Worm (Caenorhabditis elegans) whole organism, L1 larva: Measurements from ENCODE around the gene F48B9.8.

ENCODE experiments used
- C04F5.9 ChIP-seq: sonication (generic microtip); optimal IDR thresholded peaks from 2 replicates; lab custom pipeline; 2016; ENCODE audit warnings: missing genetic modification characterization, missing compliant biosample characterization
- C16A3.4 ChIP-seq: fragments of 150-350 bp; optimal IDR thresholded peaks from 2 replicates; lab custom pipeline; 2014; ENCODE audit warnings: missing biosample characterization, missing genetic modification characterization
- C34B4.2 ChIP-seq: sonication (generic microtip); optimal IDR thresholded peaks from 2 replicates; lab custom pipeline; 2017; ENCODE audit warnings: mild to moderate bottlenecking, missing genetic modification characterization, missing compliant biosample characterization
- F16B12.6 ChIP-seq: fragments of 150-350 bp; optimal IDR thresholded peaks from 2 replicates; lab custom pipeline; 2014; ENCODE audit warnings: missing biosample characterization, missing genetic modification characterization
- Y116A8C.19 ChIP-seq: sonication (generic microtip); optimal IDR thresholded peaks from 2 replicates; lab custom pipeline; 2016; ENCODE audit warnings: missing compliant biosample characterization, missing genetic modification characterization, borderline replicate concordance
- alr-1 ChIP-seq: fragments of 200-800 bp; sonication (Bioruptor generic); optimal IDR thresholded peaks from 2 replicates; lab custom pipeline; 2018; ENCODE audit warnings: borderline replicate concordance, mild to moderate bottlenecking, missing genetic modification characterization, missing compliant biosample characterization
- aly-2 ChIP-seq: fragments of 150-350 bp; optimal IDR thresholded peaks from 2 replicates; lab custom pipeline; 2014; ENCODE audit warnings: missing biosample characterization, missing genetic modification characterization
- ama-1 ChIP-seq: fragments of 150-350 bp; optimal IDR thresholded peaks from 2 replicates; lab custom pipeline; 2014
- blmp-1 ChIP-seq: fragments of 150-350 bp; optimal IDR thresholded peaks from 2 replicates; lab custom pipeline; 2014; ENCODE audit warnings: missing biosample characterization, missing genetic modification characterization
- ceh-63 ChIP-seq: fragments of 200-800 bp; sonication (Bioruptor generic); optimal IDR thresholded peaks from 2 replicates; lab custom pipeline; 2018; ENCODE audit warnings: mild to moderate bottlenecking, missing genetic modification characterization, missing compliant biosample characterization
- ceh-8 ChIP-seq: fragments of 200-800 bp; sonication (Bioruptor generic); optimal IDR thresholded peaks from 2 replicates; lab custom pipeline; 2018; ENCODE audit warnings: mild to moderate bottlenecking, missing genetic modification characterization, moderate library complexity, missing compliant biosample characterization
- ceh-82 ChIP-seq, 3 experiments: fragments of 150-350 bp in 1 of 3; sonication (generic microtip) in 2 of 3; optimal IDR thresholded peaks; 2 replicates each; lab custom pipeline; 2014 to 2017; ENCODE audit warnings: missing biosample characterization in 3 of 3, missing genetic modification characterization in 3 of 3
- ceh-90 ChIP-seq: sonication (generic microtip); optimal IDR thresholded peaks from 2 replicates; lab custom pipeline; 2016; ENCODE audit warnings: missing genetic modification characterization, missing compliant biosample characterization
- dpl-1 ChIP-seq, 3 experiments: fragments of 150-350 bp in 2 of 3; sonication (generic microtip) in 1 of 3; optimal IDR thresholded peaks; 2 replicates each; lab custom pipeline; 2014 to 2017; ENCODE audit warnings: missing biosample characterization in 3 of 3, missing genetic modification characterization in 3 of 3, missing genetic modification reagents in 3 of 3
- dsc-1 ChIP-seq: sonication (generic microtip); optimal IDR thresholded peaks from 2 replicates; lab custom pipeline; 2016; ENCODE audit warnings: mild to moderate bottlenecking, missing genetic modification characterization, missing compliant biosample characterization
- efl-1 ChIP-seq, 4 experiments: fragments of 150-350 bp; optimal IDR thresholded peaks in 3 of 4; peaks in 1 of 4; 1 replicate in 1 of 4; 2 replicates in 3 of 4; lab custom pipeline; 2014; ENCODE audit warnings: missing biosample characterization in 2 of 4, missing genetic modification characterization in 2 of 4, missing genetic modification reagents in 2 of 4
- efl-3 ChIP-seq: fragments of 200-800 bp; sonication (Bioruptor generic); optimal IDR thresholded peaks from 2 replicates; lab custom pipeline; 2018; ENCODE audit warnings: mild to moderate bottlenecking, missing genetic modification characterization, missing compliant biosample characterization
- egl-27 ChIP-seq, 2 experiments: fragments of 150-350 bp in 1 of 2; sonication (generic microtip); optimal IDR thresholded peaks; 3 replicates each; lab custom pipeline; 2017 to 2018; ENCODE audit warnings: missing biosample characterization in 2 of 2, missing genetic modification characterization in 2 of 2, missing genetic modification reagents in 2 of 2
- ets-5 ChIP-seq: fragments of 200-800 bp; sonication (Bioruptor generic); IDR thresholded peaks from 2 replicates; pipeline ENCODE4 v1.3.6; 2022; ENCODE audit warnings: missing genetic modification characterization, missing compliant biosample characterization
- fkh-8 ChIP-seq: sonication (generic microtip); optimal IDR thresholded peaks from 2 replicates; lab custom pipeline; 2016; ENCODE audit warnings: mild to moderate bottlenecking, missing genetic modification characterization, missing compliant biosample characterization
- fos-1 ChIP-seq: fragments of 150-350 bp; optimal IDR thresholded peaks from 2 replicates; lab custom pipeline; 2014; ENCODE audit warnings: missing biosample characterization, missing genetic modification characterization
- grh-1 ChIP-seq: fragments of 200-800 bp; sonication (Bioruptor generic); IDR thresholded peaks from 2 replicates; pipeline ENCODE4 v1.3.6; 2022; ENCODE audit warnings: missing genetic modification reagents, missing genetic modification characterization, missing compliant biosample characterization
- hlh-4 ChIP-seq: sonication (generic microtip); optimal IDR thresholded peaks from 2 replicates; lab custom pipeline; 2016; ENCODE audit warnings: mild to moderate bottlenecking, missing genetic modification characterization, missing compliant biosample characterization
- irx-1 ChIP-seq: sonication (generic microtip); optimal IDR thresholded peaks from 2 replicates; lab custom pipeline; 2016; ENCODE audit warnings: missing genetic modification characterization, missing compliant biosample characterization
- isw-1 ChIP-seq: fragments of 200-800 bp; sonication (Bioruptor generic); IDR thresholded peaks from 2 replicates; pipeline ENCODE4 v1.3.6; 2022; ENCODE audit warnings: missing genetic modification characterization, missing compliant biosample characterization
- lin-13 ChIP-seq: fragments of 150-350 bp; optimal IDR thresholded peaks from 2 replicates; lab custom pipeline; 2014; ENCODE audit warnings: missing biosample characterization, missing genetic modification reagents, missing genetic modification characterization
- lin-14 ChIP-seq: fragments of 200-800 bp; sonication (Bioruptor generic); optimal IDR thresholded peaks from 2 replicates; lab custom pipeline; 2018; ENCODE audit warnings: mild to moderate bottlenecking, missing genetic modification characterization, moderate library complexity, missing compliant biosample characterization
- lin-15B ChIP-seq: fragments of 150-350 bp; sonication (generic microtip); optimal IDR thresholded peaks from 3 replicates; lab custom pipeline; 2014; ENCODE audit warnings: missing biosample characterization, missing genetic modification characterization
- lin-35 ChIP-seq, 2 experiments: fragments of 150-350 bp; optimal IDR thresholded peaks; 2 replicates each; lab custom pipeline; 2014; ENCODE audit warnings: missing biosample characterization in 2 of 2, missing genetic modification characterization in 2 of 2, missing genetic modification reagents in 2 of 2
- lir-3 ChIP-seq: sonication (generic microtip); optimal IDR thresholded peaks from 2 replicates; lab custom pipeline; 2016; ENCODE audit warnings: mild to moderate bottlenecking, missing genetic modification characterization, moderate library complexity, missing compliant biosample characterization; ENCODE audit not compliant: poor library complexity
- lsy-2 ChIP-seq, 2 experiments: fragments of 150-350 bp; optimal IDR thresholded peaks; 2 replicates each; lab custom pipeline; 2014; ENCODE audit warnings: missing biosample characterization in 2 of 2, missing genetic modification characterization in 2 of 2
- mdl-1 ChIP-seq, 2 experiments: fragments of 150-350 bp; optimal IDR thresholded peaks; 2 replicates each; lab custom pipeline; 2014 to 2017; ENCODE audit warnings: missing biosample characterization in 2 of 2, missing genetic modification characterization in 2 of 2, inconsistent platforms in 1 of 2
- mep-1 ChIP-seq: fragments of 150-350 bp; optimal IDR thresholded peaks from 2 replicates; lab custom pipeline; 2014; ENCODE audit warnings: missing biosample characterization, missing genetic modification characterization
- nhr-11 ChIP-seq: fragments of 150-350 bp; optimal IDR thresholded peaks from 2 replicates; lab custom pipeline; 2014; ENCODE audit warnings: missing biosample characterization, missing genetic modification characterization
- nhr-12 ChIP-seq: sonication (generic microtip); optimal IDR thresholded peaks from 2 replicates; lab custom pipeline; 2017; ENCODE audit warnings: missing biosample characterization, missing genetic modification characterization
- nhr-19 ChIP-seq: fragments of 200-800 bp; sonication (Bioruptor generic); conservative IDR thresholded peaks from 2 replicates; pipeline ENCODE4 v1.3.6; 2022; ENCODE audit warnings: missing genetic modification characterization, missing compliant biosample characterization
- nhr-47 ChIP-seq: sonication (generic microtip); optimal IDR thresholded peaks from 2 replicates; lab custom pipeline; 2016; ENCODE audit warnings: mild to moderate bottlenecking, missing genetic modification characterization, moderate library complexity, missing compliant biosample characterization
- nhr-71 ChIP-seq: sonication (generic microtip); optimal IDR thresholded peaks from 2 replicates; lab custom pipeline; 2016; ENCODE audit warnings: mild to moderate bottlenecking, missing genetic modification characterization, moderate library complexity, missing compliant biosample characterization
- nhr-85 ChIP-seq: sonication (generic microtip); peaks from one replicate; lab custom pipeline; 2016; ENCODE audit warnings: missing genetic modification characterization, inconsistent platforms, missing compliant biosample characterization
- pag-3 ChIP-seq: sonication (generic microtip); optimal IDR thresholded peaks from 2 replicates; lab custom pipeline; 2017; ENCODE audit warnings: missing genetic modification characterization, mild to moderate bottlenecking, missing compliant biosample characterization, antibody characterized with exemption, borderline replicate concordance; ENCODE audit not compliant: insufficient read depth
- pqm-1 ChIP-seq: sonication (generic microtip); optimal IDR thresholded peaks from 3 replicates; lab custom pipeline; 2017; ENCODE audit warnings: missing biosample characterization, missing genetic modification characterization
- rnt-1 ChIP-seq: sonication (generic microtip); optimal IDR thresholded peaks from 2 replicates; lab custom pipeline; 2016; ENCODE audit warnings: mild to moderate bottlenecking, missing genetic modification characterization, moderate library complexity, missing compliant biosample characterization
- snpc-4 ChIP-seq: fragments of 150-350 bp; optimal IDR thresholded peaks from 2 replicates; lab custom pipeline; 2014; ENCODE audit warnings: missing biosample characterization, missing genetic modification characterization
- snu-23 ChIP-seq: sonication (generic microtip); optimal IDR thresholded peaks from 2 replicates; lab custom pipeline; 2016; ENCODE audit warnings: missing genetic modification characterization, missing compliant biosample characterization
- sup-37 ChIP-seq: fragments of 200-800 bp; sonication (Bioruptor generic); optimal IDR thresholded peaks from 2 replicates; lab custom pipeline; 2018; ENCODE audit warnings: mild to moderate bottlenecking, missing genetic modification characterization, missing compliant biosample characterization
- swsn-7 ChIP-seq: sonication (generic microtip); optimal IDR thresholded peaks from 2 replicates; lab custom pipeline; 2016; ENCODE audit warnings: missing genetic modification characterization, missing compliant biosample characterization
- tbx-2 ChIP-seq: sonication (generic microtip); optimal IDR thresholded peaks from 2 replicates; lab custom pipeline; 2016; ENCODE audit warnings: missing genetic modification characterization, missing compliant biosample characterization
- unc-130 ChIP-seq: fragments of 150-350 bp; optimal IDR thresholded peaks from 2 replicates; lab custom pipeline; 2017; ENCODE audit warnings: missing biosample characterization, missing genetic modification characterization, inconsistent platforms
- unc-62 ChIP-seq: fragments of 150-350 bp; optimal IDR thresholded peaks from 2 replicates; lab custom pipeline; 2014; ENCODE audit warnings: missing biosample characterization, missing genetic modification reagents, missing genetic modification characterization
- unc-86 ChIP-seq: sonication (generic microtip); optimal IDR thresholded peaks from 2 replicates; lab custom pipeline; 2016; ENCODE audit warnings: missing genetic modification characterization, missing compliant biosample characterization
- xbp-1 ChIP-seq: sonication (generic microtip); optimal IDR thresholded peaks from 2 replicates; lab custom pipeline; 2016; ENCODE audit warnings: missing genetic modification characterization, missing compliant biosample characterization
- ztf-11 ChIP-seq, 2 experiments: sonication (generic microtip); optimal IDR thresholded peaks; 2 replicates each; lab custom pipeline; 2016 to 2017; ENCODE audit warnings: missing genetic modification characterization in 2 of 2, missing biosample characterization in 1 of 2, missing compliant biosample characterization in 1 of 2

Gene F48B9.8

ce11 chrX:2176361-2176880 is at the start of gene F48B9.8:
Gene F48B9.8 (minus strand): TSS chrX:2176411.
- TF ChIP-seq ztf-11 (tag; optimal IDR thresholded peaks at IDR 0.05; lab: Kevin White, UChicago) (no peak), lin-15B (no peak), snpc-4 (tag; lab: Kevin White, UChicago) (no peak), F16B12.6 (peak; percentile 86), nhr-71 (tag; lab: Kevin White, UChicago) (peak; percentile 36), C34B4.2 (tag; lab: Kevin White, UChicago) (no peak), mdl-1 (tag; optimal IDR thresholded peaks at IDR 0.05; lab: Kevin White, UChicago) (no peak), nhr-19 (peak; percentile 27; the same call in 1 of the 2 replicates), rnt-1 (tag; lab: Kevin White, UChicago) (peak; percentile 31), egl-27 (tag; optimal IDR thresholded peaks at IDR 0.05; lab: Kevin White, UChicago) (no peak), unc-86 (tag; lab: Kevin White, UChicago) (no peak), sup-37 (no peak), pqm-1 (tag; lab: Kevin White, UChicago) (no peak), mep-1 (tag; lab: Kevin White, UChicago) (no peak), blmp-1 (tag; lab: Kevin White, UChicago) (peak; percentile 40), ets-5 (GFP tag; lab: Robert Waterston, UW) (no peak), efl-3 (no peak), C16A3.4 (tag; lab: Kevin White, UChicago) (peak; percentile 10), ceh-8 (GFP tag; lab: Kevin White, UChicago) (no peak), grh-1 (GFP tag; lab: Robert Waterston, UW) (no peak), swsn-7 (peak; percentile 43), nhr-47 (tag; lab: Kevin White, UChicago) (peak; percentile 43), unc-130 (tag; lab: Kevin White, UChicago) (no peak), ama-1 (lab: Kevin White, UChicago) (no peak), ceh-90 (peak; percentile 37), nhr-12 (tag; lab: Kevin White, UChicago) (no peak), Y116A8C.19 (tag; lab: Kevin White, UChicago) (no peak), tbx-2 (peak; percentile 34), lsy-2 (tag; optimal IDR thresholded peaks at IDR 0.05; lab: Kevin White, UChicago) (peak in 1 of 2 experiments; percentile 54), lir-3 (tag; lab: Kevin White, UChicago) (no peak), aly-2 (tag; lab: Kevin White, UChicago) (no peak), fkh-8 (tag; lab: Kevin White, UChicago) (no peak), hlh-4 (tag; lab: Kevin White, UChicago) (no peak), irx-1 (tag; lab: Kevin White, UChicago) (no peak), isw-1 (GFP tag; lab: Robert Waterston, UW) (no peak), ceh-82 (tag; optimal IDR thresholded peaks at IDR 0.05; lab: Kevin White, UChicago) (peak in 1 of 3 experiments; percentile 17), pag-3 (tag; lab: Kevin White, UChicago) (no peak), alr-1 (tag; lab: Kevin White, UChicago) (no peak), snu-23 (GFP tag; lab: Kevin White, UChicago) (peak; percentile 46), C04F5.9 (tag; lab: Kevin White, UChicago) (no peak), nhr-11 (no peak), lin-13 (GFP tag; lab: Kevin White, UChicago) (no peak), lin-14 (GFP tag; lab: Kevin White, UChicago) (no peak), xbp-1 (tag; lab: Kevin White, UChicago) (peak; percentile 22), fos-1 (no peak), ceh-63 (GFP tag; lab: Kevin White, UChicago) (no peak), unc-62 (no peak), dsc-1 (tag; lab: Kevin White, UChicago) (no peak), efl-1 (optimal IDR thresholded peaks at IDR 0.05; lab: Kevin White, UChicago) (peak; percentile 7 to 20), efl-1 (GFP tag; optimal IDR thresholded peaks at IDR 0.05 in 1 of 2; lab: Kevin White, UChicago) (no peak), lin-35 (GFP tag; optimal IDR thresholded peaks at IDR 0.05; lab: Kevin White, UChicago) (peak in 1 of 2 experiments; percentile 48), nhr-85 (tag; lab: Kevin White, UChicago) (no peak), dpl-1 (GFP tag; optimal IDR thresholded peaks at IDR 0.05; lab: Kevin White, UChicago) (peak in 2 of 3 experiments; percentile 4 to 28)
